Fruit fly (Drosophila melanogaster) whole organism, embryonic: ENCODE results near the gene RpL24-like.

ENCODE experiments used
- Adf1 ChIP-seq: fragments of 200-800 bp; sonication (Bioruptor generic); IDR thresholded peaks from 2 replicates; pipeline ENCODE4 v1.3.6; 2022; ENCODE audit warnings: missing biosample characterization, missing genetic modification characterization
- Atf6 ChIP-seq: fragments of 200-800 bp; sonication (Bioruptor generic); IDR thresholded peaks from 2 replicates; pipeline ENCODE4 v1.3.6; 2022; ENCODE audit warnings: missing biosample characterization, missing genetic modification characterization
- CG1233 ChIP-seq: fragments of 200-800 bp; sonication (Bioruptor generic); optimal IDR thresholded peaks from 4 replicates; lab custom pipeline; 2018; ENCODE audit warnings: missing biosample characterization, mild to moderate bottlenecking, missing genetic modification characterization
- CG14710 ChIP-seq: fragments of 200-800 bp; sonication (Bioruptor generic); optimal IDR thresholded peaks from 3 replicates; lab custom pipeline; 2019; ENCODE audit warnings: missing biosample characterization, mild to moderate bottlenecking, missing genetic modification characterization, moderate library complexity
- CG15073 ChIP-seq: fragments of 200-800 bp; sonication (Bioruptor generic); optimal IDR thresholded peaks from 2 replicates; lab custom pipeline; 2016; ENCODE audit warnings: missing biosample characterization, missing genetic modification characterization
- CG15514 ChIP-seq: fragments of 200-800 bp; sonication (Bioruptor generic); optimal IDR thresholded peaks from 3 replicates; lab custom pipeline; 2017; ENCODE audit warnings: missing biosample characterization, missing genetic modification characterization, mild to moderate bottlenecking, moderate library complexity, missing genetic modification reagents
- CG16779 ChIP-seq: fragments of 200-800 bp; sonication (Bioruptor generic); IDR thresholded peaks from 2 replicates; pipeline ENCODE4 v1.3.6; 2022; ENCODE audit warnings: missing biosample characterization, missing genetic modification characterization
- CG16863 ChIP-seq: fragments of 200-800 bp; sonication (Bioruptor generic); optimal IDR thresholded peaks from 3 replicates; lab custom pipeline; 2016; ENCODE audit warnings: missing biosample characterization, missing genetic modification characterization
- CG17186 ChIP-seq: fragments of 200-800 bp; sonication (Bioruptor generic); optimal IDR thresholded peaks from 3 replicates; lab custom pipeline; 2017; ENCODE audit warnings: missing biosample characterization, missing genetic modification reagents, missing genetic modification characterization
- CG17912 ChIP-seq: fragments of 200-800 bp; sonication (Bioruptor generic); optimal IDR thresholded peaks from 2 replicates; lab custom pipeline; 2018; ENCODE audit warnings: missing biosample characterization, mild to moderate bottlenecking, missing genetic modification characterization
- CG31224 ChIP-seq: fragments of 200-800 bp; sonication (Bioruptor generic); IDR thresholded peaks from 2 replicates; pipeline ENCODE4 v1.3.6; 2022; ENCODE audit warnings: missing biosample characterization, missing genetic modification characterization
- CG32532 ChIP-seq: fragments of 200-800 bp; sonication (Bioruptor generic); IDR thresholded peaks from 2 replicates; pipeline ENCODE4 v1.3.6; 2022; ENCODE audit warnings: missing biosample characterization, missing genetic modification characterization
- CG42726 ChIP-seq: fragments of 200-800 bp; sonication (Bioruptor generic); IDR thresholded peaks from 2 replicates; pipeline ENCODE4 v1.3.6; 2022; ENCODE audit warnings: missing biosample characterization, missing genetic modification characterization; ENCODE audit not compliant: partially characterized antibody
- CG5245 ChIP-seq: fragments of 200-800 bp; sonication (Bioruptor generic); optimal IDR thresholded peaks from 3 replicates; lab custom pipeline; 2016; ENCODE audit warnings: missing biosample characterization, missing genetic modification characterization
- CG6683 ChIP-seq: fragments of 200-800 bp; sonication (Bioruptor generic); optimal IDR thresholded peaks from 2 replicates; lab custom pipeline; 2017; ENCODE audit warnings: missing biosample characterization, mild to moderate bottlenecking, missing genetic modification characterization, missing genetic modification reagents
- CG9609 ChIP-seq: fragments of 200-800 bp; sonication (Bioruptor generic); optimal IDR thresholded peaks from 3 replicates; lab custom pipeline; 2016; ENCODE audit warnings: missing biosample characterization, missing genetic modification characterization
- CkIIα-i1 ChIP-seq: fragments of 200-800 bp; sonication (Bioruptor generic); IDR thresholded peaks from 2 replicates; pipeline ENCODE4 v1.3.6; 2022; ENCODE audit warnings: missing biosample characterization, missing genetic modification characterization
- Dip2 ChIP-seq: fragments of 200-800 bp; sonication (Bioruptor generic); IDR thresholded peaks from 2 replicates; pipeline ENCODE4 v1.3.6; 2022; ENCODE audit warnings: missing biosample characterization, missing genetic modification characterization
- Fer3 ChIP-seq: fragments of 200-800 bp; sonication (Bioruptor generic); optimal IDR thresholded peaks from 2 replicates; lab custom pipeline; 2018; ENCODE audit warnings: missing biosample characterization, mild to moderate bottlenecking, missing genetic modification characterization, moderate library complexity
- HLHmδ ChIP-seq: fragments of 200-800 bp; sonication (Bioruptor generic); optimal IDR thresholded peaks from 2 replicates; lab custom pipeline; 2018; ENCODE audit warnings: missing biosample characterization, mild to moderate bottlenecking, missing genetic modification characterization, moderate library complexity
- Hmr ChIP-seq: fragments of 200-800 bp; sonication (Bioruptor generic); optimal IDR thresholded peaks from 3 replicates; lab custom pipeline; 2017; ENCODE audit warnings: mild to moderate bottlenecking, missing biosample characterization, missing genetic modification reagents, missing genetic modification characterization
- Hmx ChIP-seq: fragments of 200-800 bp; sonication (Bioruptor generic); optimal IDR thresholded peaks from 2 replicates; lab custom pipeline; 2016; ENCODE audit warnings: missing biosample characterization, missing genetic modification characterization
- Hr39 ChIP-seq: fragments of >200 bp; optimal IDR thresholded peaks from 2 replicates; lab custom pipeline; 2017
- Jarid2 ChIP-seq: fragments of 200-800 bp; sonication (Bioruptor generic); optimal IDR thresholded peaks from 3 replicates; lab custom pipeline; 2017; ENCODE audit warnings: mild to moderate bottlenecking, missing biosample characterization, missing genetic modification reagents, missing genetic modification characterization
- Meics ChIP-seq: fragments of 200-800 bp; sonication (Bioruptor generic); optimal IDR thresholded peaks from 2 replicates; lab custom pipeline; 2017; ENCODE audit warnings: missing biosample characterization, mild to moderate bottlenecking, missing genetic modification characterization
- NC2β ChIP-seq: fragments of 200-800 bp; sonication (Bioruptor generic); optimal IDR thresholded peaks from 2 replicates; lab custom pipeline; 2016; ENCODE audit warnings: missing biosample characterization, missing genetic modification characterization
- NfI ChIP-seq: fragments of 200-800 bp; sonication (Bioruptor generic); optimal IDR thresholded peaks from 3 replicates; lab custom pipeline; 2018; ENCODE audit warnings: missing biosample characterization, mild to moderate bottlenecking, missing genetic modification characterization, moderate library complexity
- Poxn ChIP-seq: fragments of 200-800 bp; sonication (Bioruptor generic); IDR thresholded peaks from 2 replicates; pipeline ENCODE4 v1.3.6; 2022; ENCODE audit warnings: missing biosample characterization, missing genetic modification characterization
- Ravus ChIP-seq: fragments of 200-800 bp; sonication (Bioruptor generic); IDR thresholded peaks from 2 replicates; pipeline ENCODE4 v1.3.6; 2022; ENCODE audit warnings: missing biosample characterization, missing genetic modification characterization
- Scr ChIP-seq: fragments of 200-800 bp; sonication (Bioruptor generic); IDR thresholded peaks from 2 replicates; pipeline ENCODE4 v1.3.6; 2022; ENCODE audit warnings: missing biosample characterization, missing genetic modification characterization; ENCODE audit not compliant: partially characterized antibody
- chm ChIP-seq: fragments of 200-800 bp; sonication (Bioruptor generic); IDR thresholded peaks from 2 replicates; pipeline ENCODE4 v1.3.6; 2022; ENCODE audit warnings: missing biosample characterization, missing genetic modification characterization
- dimm ChIP-seq: fragments of 200-800 bp; sonication (Bioruptor generic); IDR thresholded peaks from 2 replicates; pipeline ENCODE4 v1.3.6; 2022; ENCODE audit warnings: missing biosample characterization, missing genetic modification characterization
- dysf ChIP-seq: fragments of 200-800 bp; sonication (Bioruptor generic); IDR thresholded peaks from 3 replicates; pipeline ENCODE4 v1.3.6; 2022; ENCODE audit warnings: missing biosample characterization, missing genetic modification characterization
- fd102C ChIP-seq: fragments of 200-800 bp; sonication (Bioruptor generic); optimal IDR thresholded peaks from 2 replicates; lab custom pipeline; 2018; ENCODE audit warnings: missing biosample characterization, mild to moderate bottlenecking, missing genetic modification characterization, moderate library complexity
- gce ChIP-seq: fragments of 200-800 bp; sonication (Bioruptor generic); IDR thresholded peaks from 3 replicates; pipeline ENCODE4 v1.3.6; 2022; ENCODE audit warnings: missing biosample characterization, missing genetic modification characterization
- gcm2 ChIP-seq: fragments of 200-800 bp; sonication (Bioruptor generic); optimal IDR thresholded peaks from 2 replicates; lab custom pipeline; 2016; ENCODE audit warnings: missing biosample characterization, missing genetic modification characterization
- gsb ChIP-seq: fragments of 200-800 bp; sonication (Bioruptor generic); IDR thresholded peaks from 2 replicates; pipeline ENCODE4 v1.3.6; 2022; ENCODE audit warnings: missing biosample characterization, missing genetic modification characterization
- kay ChIP-seq: fragments of 200-800 bp; sonication (Bioruptor generic); optimal IDR thresholded peaks from 2 replicates; lab custom pipeline; 2016; ENCODE audit warnings: missing biosample characterization, missing genetic modification characterization
- ken ChIP-seq: fragments of 200-800 bp; sonication (Bioruptor generic); IDR thresholded peaks from 3 replicates; pipeline ENCODE4 v1.3.6; 2022; ENCODE audit warnings: missing biosample characterization, missing genetic modification characterization
- nerfin-1 ChIP-seq: fragments of 200-800 bp; sonication (Bioruptor generic); optimal IDR thresholded peaks from 3 replicates; lab custom pipeline; 2019; ENCODE audit warnings: missing biosample characterization, mild to moderate bottlenecking, missing genetic modification characterization, moderate library complexity
- nmo ChIP-seq: fragments of 200-800 bp; sonication (Bioruptor generic); optimal IDR thresholded peaks from 2 replicates; lab custom pipeline; 2018; ENCODE audit warnings: missing biosample characterization, mild to moderate bottlenecking, missing genetic modification characterization, moderate library complexity
- p53 ChIP-seq: fragments of 200-800 bp; sonication (Bioruptor generic); optimal IDR thresholded peaks from 2 replicates; lab custom pipeline; 2016; ENCODE audit warnings: missing biosample characterization, missing genetic modification characterization
- pan ChIP-seq, 4 experiments: fragments of >200 bp in 3 of 4; fragments of 200-800 bp in 1 of 4; sonication (Bioruptor generic) in 1 of 4; optimal IDR thresholded peaks in 3 of 4; IDR thresholded peaks in 1 of 4; 2 replicates each; pipeline versions ENCODE4 v1.3.6 to Lab custom; 2017 to 2022; ENCODE audit warnings: missing biosample characterization in 2 of 4, missing genetic modification characterization in 2 of 4, mixed read lengths in 1 of 4
- pb ChIP-seq: fragments of 200-800 bp; sonication (Bioruptor generic); optimal IDR thresholded peaks from 3 replicates; lab custom pipeline; 2016; ENCODE audit warnings: missing biosample characterization, missing genetic modification characterization
- pzg ChIP-seq: fragments of 200-800 bp; sonication (Bioruptor generic); optimal IDR thresholded peaks from 3 replicates; lab custom pipeline; 2018; ENCODE audit warnings: missing biosample characterization, mild to moderate bottlenecking, missing genetic modification characterization, moderate library complexity
- sim ChIP-seq: fragments of 200-800 bp; sonication (Bioruptor generic); IDR thresholded peaks from 2 replicates; pipeline ENCODE4 v1.3.6; 2022; ENCODE audit warnings: missing biosample characterization, missing genetic modification characterization
- toy ChIP-seq: fragments of 200-800 bp; sonication (Bioruptor generic); IDR thresholded peaks from 2 replicates; pipeline ENCODE4 v1.3.6; 2022; ENCODE audit warnings: missing biosample characterization, missing genetic modification characterization
- trh ChIP-seq: fragments of 200-800 bp; sonication (Bioruptor generic); optimal IDR thresholded peaks from 2 replicates; lab custom pipeline; 2016; ENCODE audit warnings: missing biosample characterization, missing genetic modification characterization
- tup ChIP-seq: fragments of 200-800 bp; sonication (Bioruptor generic); optimal IDR thresholded peaks from 2 replicates; lab custom pipeline; 2016; ENCODE audit warnings: missing biosample characterization, mild to moderate bottlenecking, missing genetic modification characterization, moderate library complexity
- zen2 ChIP-seq: fragments of 200-800 bp; sonication (Bioruptor generic); IDR thresholded peaks from 3 replicates; pipeline ENCODE4 v1.3.6; 2022; ENCODE audit warnings: missing biosample characterization, missing genetic modification characterization; ENCODE audit not compliant: partially characterized antibody

The RpL24-like gene

DNA sequence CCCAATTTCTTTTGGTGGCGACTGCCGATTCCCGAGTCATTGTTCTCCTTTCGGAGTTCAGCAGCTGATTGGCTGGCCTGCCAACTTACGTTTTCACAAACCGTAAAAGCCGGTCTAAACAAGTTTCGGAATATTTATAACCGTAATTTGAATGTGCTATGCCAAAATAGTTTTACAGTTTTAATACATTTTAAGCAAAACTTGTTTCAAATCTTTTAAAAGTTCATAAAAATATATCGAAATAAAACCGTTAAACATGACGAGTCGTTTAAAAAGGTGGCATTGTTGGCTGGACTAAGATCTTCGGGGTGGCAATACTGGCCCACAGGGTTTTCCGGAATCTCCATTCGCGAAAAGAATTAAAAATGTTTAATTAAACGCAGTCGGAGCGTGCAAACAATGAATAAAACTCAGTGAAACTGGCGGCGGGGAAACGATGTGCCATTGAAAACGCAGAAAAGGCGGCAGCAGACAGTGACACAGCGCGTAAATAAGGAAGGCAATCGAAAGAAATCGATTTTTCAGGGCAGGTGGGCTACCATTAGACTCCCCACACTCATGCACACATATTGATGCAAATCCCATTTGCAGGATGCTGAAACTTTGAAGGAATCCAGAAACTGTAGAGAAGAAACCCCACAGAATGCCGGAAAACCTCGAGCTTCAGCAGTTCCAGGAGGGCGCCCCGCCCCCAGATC, 4.3 kb upstream of the RpL24-like start, which contains the start of the genes Exd2 and CG5281 (continued):
- peak; percentile 63 for TF ChIP-seq Fer3 (tag; lab: Kevin White, UChicago)
- TF ChIP-seq Hr39 (lab: Kevin White, UChicago) = no peak
- no peak for TF ChIP-seq Adf1
- peak; percentile 94 for TF ChIP-seq CG14710
- no peak for TF ChIP-seq trh
- TF ChIP-seq CG5245 (GFP tag; lab: Kevin White, UChicago) = peak; percentile 14
- no peak for TF ChIP-seq sim (GFP tag; lab: Robert Waterston, UW)
- TF ChIP-seq fd102C (GFP tag; lab: Kevin White, UChicago) = no peak
- peak; percentile 61 for TF ChIP-seq CG17912 (GFP tag; lab: Kevin White, UChicago)
- TF ChIP-seq gcm2 (GFP tag; lab: Kevin White, UChicago) = no peak
- TF ChIP-seq zen2 (GFP tag; lab: Robert Waterston, UW) = no peak
- TF ChIP-seq tup (GFP tag; lab: Kevin White, UChicago) = no peak
- TF ChIP-seq NfI (GFP tag; lab: Kevin White, UChicago) = peak; percentile 71
- no peak for TF ChIP-seq chm
- no peak for TF ChIP-seq dimm (GFP tag; lab: Robert Waterston, UW)
- TF ChIP-seq Jarid2 (GFP tag; lab: Kevin White, UChicago) = no peak
- TF ChIP-seq Scr (GFP tag; lab: Robert Waterston, UW) = peak; percentile 48; the same call in 1 of the 2 replicates
- TF ChIP-seq NC2β (GFP tag; lab: Kevin White, UChicago) = peak; percentile 51
- no peak for TF ChIP-seq toy (GFP tag; lab: Robert Waterston, UW)
- no peak for TF ChIP-seq gce (GFP tag; lab: Robert Waterston, UW)
- no peak for TF ChIP-seq CG31224 (GFP tag; lab: Robert Waterston, UW)
- no peak for TF ChIP-seq CG15073 (GFP tag; lab: Kevin White, UChicago)
- no peak for TF ChIP-seq CG17186 (GFP tag; lab: Kevin White, UChicago)
- peak; percentile 9 for TF ChIP-seq CG1233 (GFP tag; lab: Kevin White, UChicago)
- peak; percentile 17; the same call in 1 of the 2 replicates for TF ChIP-seq Atf6 (GFP tag; lab: Robert Waterston, UW)
- TF ChIP-seq HLHmδ (GFP tag; lab: Kevin White, UChicago) = no peak
- TF ChIP-seq nmo (GFP tag; lab: Kevin White, UChicago) = peak; percentile 63
- no peak for TF ChIP-seq Hmx (GFP tag; lab: Kevin White, UChicago)
- TF ChIP-seq nerfin-1 (tag; lab: Kevin White, UChicago) = peak; percentile 48
- TF ChIP-seq CG6683 = no peak
- TF ChIP-seq Poxn (GFP tag; lab: Robert Waterston, UW) = no peak
- TF ChIP-seq CG15514 (GFP tag; lab: Kevin White, UChicago) = peak; percentile 74
- peak; percentile 61 for TF ChIP-seq pzg (GFP tag; lab: Kevin White, UChicago)
- no peak for TF ChIP-seq CG32532 (GFP tag; lab: Robert Waterston, UW)
- peak; percentile 37 for TF ChIP-seq CG9609
- TF ChIP-seq gsb = no peak
- TF ChIP-seq pb = no peak
- peak; percentile 62 for TF ChIP-seq Meics (GFP tag; lab: Kevin White, UChicago)
- peak; percentile 68 for TF ChIP-seq Hmr
- TF ChIP-seq CG16779 = no peak
- peak; percentile 53 for TF ChIP-seq CG16863
- no peak for TF ChIP-seq Ravus (GFP tag; lab: Robert Waterston, UW)
- peak; percentile 38; the same call in 1 of the 3 replicates for TF ChIP-seq dysf (GFP tag; lab: Robert Waterston, UW)
- TF ChIP-seq CG42726 (GFP tag; lab: Robert Waterston, UW) = no peak
- TF ChIP-seq Dip2 (GFP tag; lab: Robert Waterston, UW) = no peak
- TF ChIP-seq ken (GFP tag; lab: Robert Waterston, UW) = 0 out of 3 replicates have a peak, but pooled peaks have one; percentile 38
- TF ChIP-seq CkIIα-i1 (GFP tag; lab: Robert Waterston, UW) = no peak
- no peak for TF ChIP-seq pan (optimal IDR thresholded peaks at IDR 0.05; lab: Kevin White, UChicago)
- TF ChIP-seq pan (GFP tag; optimal IDR thresholded peaks at IDR 0.05 in 1 of 2, IDR thresholded peaks at IDR 0.05 in 1 of 2) = no peak
- TF ChIP-seq kay (GFP tag; lab: Kevin White, UChicago) = peak; percentile 46
- TF ChIP-seq p53 = peak; percentile 26
